Fruit fly (Drosophila melanogaster) whole organism, embryonic: ENCODE data around the gene CG8509.

Source experiments
- ATbp ChIP-seq: fragments of 200-800 bp; sonication (Bioruptor generic); optimal IDR thresholded peaks from 2 replicates; lab custom pipeline; 2017; ENCODE audit warnings: missing biosample characterization, mild to moderate bottlenecking, missing genetic modification characterization, missing genetic modification reagents
- Antp ChIP-seq: fragments of 200-800 bp; sonication (Bioruptor generic); optimal IDR thresholded peaks from 3 replicates; lab custom pipeline; 2016; ENCODE audit warnings: missing biosample characterization, missing genetic modification characterization
- B-H1 ChIP-seq: fragments of 200-800 bp; sonication (Bioruptor generic); IDR thresholded peaks from 3 replicates; pipeline ENCODE4 v1.3.6; 2022; ENCODE audit warnings: missing biosample characterization, missing genetic modification characterization
- BtbVII ChIP-seq: fragments of 200-800 bp; sonication (Bioruptor generic); optimal IDR thresholded peaks from 3 replicates; lab custom pipeline; 2017; ENCODE audit warnings: missing biosample characterization, mild to moderate bottlenecking, missing genetic modification characterization
- CG10462 ChIP-seq: fragments of 200-800 bp; sonication (Bioruptor generic); optimal IDR thresholded peaks from 2 replicates; lab custom pipeline; 2016; ENCODE audit warnings: missing biosample characterization, missing genetic modification characterization
- CG11456 ChIP-seq: fragments of 200-800 bp; sonication (Bioruptor generic); IDR thresholded peaks from 3 replicates; pipeline ENCODE4 v1.3.6; 2022; ENCODE audit warnings: missing biosample characterization, missing genetic modification characterization
- CG12236 ChIP-seq: fragments of 200-800 bp; sonication (Bioruptor generic); optimal IDR thresholded peaks from 2 replicates; lab custom pipeline; 2016; ENCODE audit warnings: missing biosample characterization, missing genetic modification characterization
- CG13123 ChIP-seq: fragments of 200-800 bp; sonication (Bioruptor generic); optimal IDR thresholded peaks from 2 replicates; lab custom pipeline; 2016; ENCODE audit warnings: missing biosample characterization, missing genetic modification characterization
- CG1603 ChIP-seq: fragments of 200-800 bp; sonication (Bioruptor generic); optimal IDR thresholded peaks from 2 replicates; lab custom pipeline; 2019; ENCODE audit warnings: missing biosample characterization, mild to moderate bottlenecking, missing genetic modification characterization, moderate library complexity
- CG18619 ChIP-seq: fragments of 200-800 bp; sonication (Bioruptor generic); optimal IDR thresholded peaks from 3 replicates; lab custom pipeline; 2017; ENCODE audit warnings: missing biosample characterization, mild to moderate bottlenecking, missing genetic modification characterization
- CG2116 ChIP-seq: fragments of 200-800 bp; sonication (Bioruptor generic); optimal IDR thresholded peaks from 3 replicates; lab custom pipeline; 2018; ENCODE audit warnings: missing biosample characterization, mild to moderate bottlenecking, missing genetic modification characterization
- CG2712 ChIP-seq: fragments of 200-800 bp; optimal IDR thresholded peaks from 3 replicates; lab custom pipeline; 2019; ENCODE audit warnings: missing biosample characterization, mild to moderate bottlenecking, missing genetic modification characterization, moderate library complexity
- CG3163 ChIP-seq: fragments of 200-800 bp; sonication (Bioruptor generic); optimal IDR thresholded peaks from 3 replicates; lab custom pipeline; 2016; ENCODE audit warnings: missing biosample characterization, missing genetic modification characterization
- CG32767 ChIP-seq: fragments of 200-800 bp; sonication (Bioruptor generic); IDR thresholded peaks from 2 replicates; pipeline ENCODE4 v1.3.6; 2022; ENCODE audit warnings: missing biosample characterization, missing genetic modification characterization
- CG32772 ChIP-seq: fragments of 200-800 bp; sonication (Bioruptor generic); IDR thresholded peaks from 2 replicates; pipeline ENCODE4 v1.3.6; 2022; ENCODE audit warnings: missing biosample characterization, missing genetic modification characterization
- CG33557 ChIP-seq: fragments of 200-800 bp; sonication (Bioruptor generic); optimal IDR thresholded peaks from 2 replicates; lab custom pipeline; 2019; ENCODE audit warnings: missing biosample characterization, mild to moderate bottlenecking, missing genetic modification characterization, moderate library complexity
- CG4282 ChIP-seq: fragments of 200-800 bp; sonication (Bioruptor generic); optimal IDR thresholded peaks from 2 replicates; lab custom pipeline; 2016; ENCODE audit warnings: missing biosample characterization, missing genetic modification characterization
- CG4707 ChIP-seq: fragments of 200-800 bp; sonication (Bioruptor generic); optimal IDR thresholded peaks from 2 replicates; lab custom pipeline; 2018; ENCODE audit warnings: missing biosample characterization, mild to moderate bottlenecking, missing genetic modification characterization, moderate library complexity
- CG6654 ChIP-seq: fragments of 200-800 bp; sonication (Bioruptor generic); optimal IDR thresholded peaks from 2 replicates; lab custom pipeline; 2017; ENCODE audit warnings: missing biosample characterization, mild to moderate bottlenecking, missing genetic modification characterization
- CG6683 ChIP-seq: fragments of 200-800 bp; sonication (Bioruptor generic); optimal IDR thresholded peaks from 2 replicates; lab custom pipeline; 2017; ENCODE audit warnings: missing biosample characterization, mild to moderate bottlenecking, missing genetic modification characterization, missing genetic modification reagents
- CG6765 ChIP-seq: fragments of 200-800 bp; sonication (Bioruptor generic); optimal IDR thresholded peaks from 3 replicates; lab custom pipeline; 2017; ENCODE audit warnings: missing biosample characterization, mild to moderate bottlenecking, missing genetic modification characterization
- CG6813 ChIP-seq: fragments of 200-800 bp; sonication (Bioruptor generic); optimal IDR thresholded peaks from 2 replicates; lab custom pipeline; 2017; ENCODE audit warnings: missing biosample characterization, missing genetic modification characterization, mild to moderate bottlenecking, moderate library complexity, missing genetic modification reagents
- CG8478 ChIP-seq: fragments of >200 bp; optimal IDR thresholded peaks from 2 replicates; lab custom pipeline; 2018
- CG9932 ChIP-seq: fragments of 200-800 bp; sonication (Bioruptor generic); IDR thresholded peaks from 2 replicates; pipeline ENCODE4 v1.3.6; 2022; ENCODE audit warnings: missing biosample characterization, missing genetic modification characterization
- Dip3 ChIP-seq: fragments of 200-800 bp; sonication (Bioruptor generic); optimal IDR thresholded peaks from 3 replicates; lab custom pipeline; 2016; ENCODE audit warnings: missing biosample characterization, missing genetic modification characterization
- Dll ChIP-seq: fragments of 200-800 bp; sonication (Bioruptor generic); IDR thresholded peaks from 4 replicates; pipeline ENCODE4 v1.3.6; 2022; ENCODE audit warnings: missing biosample characterization, missing genetic modification characterization; ENCODE audit not compliant: partially characterized antibody
- Hr3 ChIP-seq: fragments of 200-800 bp; sonication (Bioruptor generic); optimal IDR thresholded peaks from 3 replicates; lab custom pipeline; 2016; ENCODE audit warnings: missing biosample characterization, missing genetic modification characterization
- Lhr ChIP-seq: fragments of 200-800 bp; sonication (Bioruptor generic); optimal IDR thresholded peaks from 3 replicates; lab custom pipeline; 2017; ENCODE audit warnings: mild to moderate bottlenecking, missing biosample characterization, missing genetic modification reagents, missing genetic modification characterization
- Taf1 ChIP-seq: fragments of 200-800 bp; sonication (Bioruptor generic); IDR thresholded peaks from 2 replicates; pipeline ENCODE4 v1.3.6; 2022; ENCODE audit warnings: missing biosample characterization, missing genetic modification characterization
- bowl ChIP-seq: fragments of 200-800 bp; sonication (Bioruptor generic); IDR thresholded peaks from 2 replicates; pipeline ENCODE4 v1.3.6; 2022; ENCODE audit warnings: missing biosample characterization, missing genetic modification characterization
- br ChIP-seq: fragments of >200 bp; optimal IDR thresholded peaks from 2 replicates; lab custom pipeline; 2017
- btn ChIP-seq: fragments of 200-800 bp; sonication (Bioruptor generic); optimal IDR thresholded peaks from 2 replicates; lab custom pipeline; 2016; ENCODE audit warnings: missing biosample characterization, missing genetic modification characterization
- chn ChIP-seq: fragments of 200-800 bp; sonication (Bioruptor generic); optimal IDR thresholded peaks from 2 replicates; lab custom pipeline; 2016; ENCODE audit warnings: missing biosample characterization, missing genetic modification characterization
- crol ChIP-seq: fragments of 200-800 bp; sonication (Bioruptor generic); IDR thresholded peaks from 2 replicates; pipeline ENCODE4 v1.3.6; 2022; ENCODE audit warnings: missing biosample characterization, missing genetic modification characterization
- disco-r ChIP-seq: fragments of 200-800 bp; sonication (Bioruptor generic); optimal IDR thresholded peaks from 2 replicates; lab custom pipeline; 2016; ENCODE audit warnings: missing biosample characterization, missing genetic modification characterization
- fd64A ChIP-seq: fragments of 200-800 bp; sonication (Bioruptor generic); optimal IDR thresholded peaks from 3 replicates; lab custom pipeline; 2018; ENCODE audit warnings: missing biosample characterization, mild to moderate bottlenecking, missing genetic modification characterization
- fru ChIP-seq: fragments of >200 bp; optimal IDR thresholded peaks from 2 replicates; lab custom pipeline; 2017
- fu2 ChIP-seq: fragments of 200-800 bp; sonication (Bioruptor generic); optimal IDR thresholded peaks from 2 replicates; lab custom pipeline; 2016; ENCODE audit warnings: missing biosample characterization, missing genetic modification characterization
- gce ChIP-seq: fragments of 200-800 bp; sonication (Bioruptor generic); IDR thresholded peaks from 3 replicates; pipeline ENCODE4 v1.3.6; 2022; ENCODE audit warnings: missing biosample characterization, missing genetic modification characterization
- gem ChIP-seq: fragments of 200-800 bp; sonication (Bioruptor generic); optimal IDR thresholded peaks from 2 replicates; lab custom pipeline; 2019; ENCODE audit warnings: missing biosample characterization, mild to moderate bottlenecking, missing genetic modification characterization, moderate library complexity
- kah ChIP-seq: fragments of 200-800 bp; sonication (Bioruptor generic); optimal IDR thresholded peaks from 2 replicates; lab custom pipeline; 2018; ENCODE audit warnings: missing biosample characterization, mild to moderate bottlenecking, missing genetic modification characterization
- mld ChIP-seq: fragments of 200-800 bp; sonication (Bioruptor generic); IDR thresholded peaks from 3 replicates; pipeline ENCODE4 v1.3.6; 2022; ENCODE audit warnings: missing biosample characterization, missing genetic modification characterization; ENCODE audit not compliant: partially characterized antibody
- nerfin-1 ChIP-seq: fragments of 200-800 bp; sonication (Bioruptor generic); optimal IDR thresholded peaks from 3 replicates; lab custom pipeline; 2019; ENCODE audit warnings: missing biosample characterization, mild to moderate bottlenecking, missing genetic modification characterization, moderate library complexity
- nom ChIP-seq: fragments of 200-800 bp; sonication (Bioruptor generic); optimal IDR thresholded peaks from 2 replicates; lab custom pipeline; 2017; ENCODE audit warnings: missing biosample characterization, missing genetic modification characterization, mild to moderate bottlenecking, moderate library complexity, missing genetic modification reagents
- p53 ChIP-seq: fragments of 200-800 bp; sonication (Bioruptor generic); optimal IDR thresholded peaks from 2 replicates; lab custom pipeline; 2016; ENCODE audit warnings: missing biosample characterization, missing genetic modification characterization
- prd ChIP-seq, 3 experiments: fragments of >200 bp in 2 of 3; fragments of 200-800 bp in 1 of 3; sonication (Bioruptor generic) in 1 of 3; optimal IDR thresholded peaks in 2 of 3; IDR thresholded peaks in 1 of 3; 2 replicates in 2 of 3; 3 replicates in 1 of 3; pipeline versions ENCODE4 v1.3.6 to Lab custom; 2017 to 2022; ENCODE audit warnings: missing biosample characterization in 1 of 3, missing genetic modification characterization in 1 of 3
- ro ChIP-seq: fragments of 200-800 bp; sonication (Bioruptor generic); IDR thresholded peaks from 2 replicates; pipeline ENCODE4 v1.3.6; 2022; ENCODE audit warnings: missing biosample characterization, missing genetic modification characterization
- seq ChIP-seq: fragments of 200-800 bp; sonication (Bioruptor generic); IDR thresholded peaks from 2 replicates; pipeline ENCODE4 v1.3.6; 2022; ENCODE audit warnings: missing biosample characterization, missing genetic modification characterization
- slp2 ChIP-seq: fragments of 200-800 bp; sonication (Bioruptor generic); optimal IDR thresholded peaks from 2 replicates; lab custom pipeline; 2016; ENCODE audit warnings: missing biosample characterization, missing genetic modification characterization
- sqz ChIP-seq: fragments of 200-800 bp; sonication (Bioruptor generic); optimal IDR thresholded peaks from 3 replicates; lab custom pipeline; 2018; ENCODE audit warnings: missing biosample characterization, mild to moderate bottlenecking, missing genetic modification characterization
- z ChIP-seq: fragments of 200-800 bp; sonication (Bioruptor generic); IDR thresholded peaks from 3 replicates; pipeline ENCODE4 v1.3.6; 2022; ENCODE audit warnings: missing biosample characterization, missing genetic modification characterization
- zfh1 ChIP-seq: fragments of 200-800 bp; sonication (Bioruptor generic); IDR thresholded peaks from 3 replicates; pipeline ENCODE4 v1.3.6; 2022; ENCODE audit warnings: missing biosample characterization, missing genetic modification characterization

Gene CG8509

DNA sequence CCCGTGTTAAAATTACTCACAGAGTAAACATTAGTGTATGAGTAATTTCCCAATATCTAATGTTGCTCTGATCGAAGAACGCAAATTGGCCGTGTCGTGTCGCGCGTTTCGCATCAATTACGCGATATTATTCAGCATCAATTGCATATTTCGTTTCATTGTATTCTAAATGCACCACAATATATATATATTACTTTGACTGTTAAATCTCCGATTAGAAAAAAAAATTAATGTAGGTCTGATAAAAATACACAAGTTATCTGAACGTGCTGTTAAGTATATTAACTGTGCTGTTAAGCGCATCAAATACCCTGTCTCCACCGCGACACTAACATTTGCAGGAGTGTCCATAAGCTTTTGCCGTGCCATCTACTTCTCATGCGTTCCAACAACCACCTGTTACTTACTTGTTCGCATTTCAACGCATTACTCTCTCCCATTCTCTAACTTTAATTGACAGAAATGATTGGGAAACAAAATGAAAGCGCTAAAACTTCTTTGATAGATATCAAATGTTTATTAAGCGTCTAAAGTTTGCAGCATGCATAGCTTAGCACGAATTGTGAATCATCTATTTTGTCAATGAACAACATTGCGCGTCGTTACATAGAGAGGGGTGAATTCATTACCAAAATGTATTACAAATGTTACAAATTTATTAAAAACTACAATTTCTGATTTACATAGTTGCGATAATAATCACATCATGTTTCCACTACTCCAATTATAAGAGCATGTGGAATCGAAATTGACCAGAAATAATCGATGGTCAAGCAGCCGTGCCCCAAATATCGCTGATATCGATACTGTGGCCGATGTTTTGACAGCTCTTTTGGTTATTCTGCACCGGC, 48.7 kb upstream of the CG8509 start, which contains the start of the genes Graf and mRpL3 (continued):
- no peak for TF ChIP-seq fd64A (GFP tag; lab: Kevin White, UChicago)
- no peak for TF ChIP-seq ro (GFP tag; lab: Robert Waterston, UW)
- TF ChIP-seq CG3163 (GFP tag; lab: Kevin White, UChicago): no peak
- TF ChIP-seq nom (GFP tag; lab: Kevin White, UChicago): no peak
- TF ChIP-seq CG6654: no peak
- no peak for TF ChIP-seq CG32772 (GFP tag; lab: Robert Waterston, UW)
- no peak for TF ChIP-seq fu2 (GFP tag; lab: Kevin White, UChicago)
- TF ChIP-seq mld (GFP tag; lab: Robert Waterston, UW): peak; percentile 92
- no peak for TF ChIP-seq CG10462 (GFP tag; lab: Kevin White, UChicago)
- no peak for TF ChIP-seq p53
- TF ChIP-seq slp2 (GFP tag; lab: Kevin White, UChicago): no peak
- no peak for TF ChIP-seq gce (GFP tag; lab: Robert Waterston, UW)
- TF ChIP-seq B-H1 (GFP tag; lab: Robert Waterston, UW): no peak
- TF ChIP-seq CG4707 (GFP tag; lab: Kevin White, UChicago): no peak
- TF ChIP-seq CG4282 (GFP tag; lab: Kevin White, UChicago): no peak
- no peak for TF ChIP-seq CG18619
- TF ChIP-seq zfh1 (GFP tag; lab: Robert Waterston, UW): no peak
- no peak for TF ChIP-seq Dip3 (GFP tag; lab: Kevin White, UChicago)
- no peak for TF ChIP-seq CG13123 (GFP tag; lab: Kevin White, UChicago)
- no peak for TF ChIP-seq CG32767 (GFP tag; lab: Robert Waterston, UW)
- TF ChIP-seq Lhr: no peak
- TF ChIP-seq fru (lab: Kevin White, UChicago): no peak
- no peak for TF ChIP-seq crol (GFP tag; lab: Robert Waterston, UW)
- no peak for TF ChIP-seq gem (tag; lab: Kevin White, UChicago)
- peak; percentile 4 for TF ChIP-seq Hr3 (GFP tag; lab: Kevin White, UChicago)
- TF ChIP-seq CG9932 (GFP tag; lab: Robert Waterston, UW): no peak; the same call in 1 of the 2 replicates
- no peak for TF ChIP-seq ATbp
- no peak for TF ChIP-seq bowl
- no peak for TF ChIP-seq btn (GFP tag; lab: Kevin White, UChicago)
- TF ChIP-seq CG6683: no peak
- TF ChIP-seq CG2116 (GFP tag; lab: Kevin White, UChicago): peak; percentile 47
- TF ChIP-seq disco-r: no peak
- TF ChIP-seq seq (GFP tag; lab: Robert Waterston, UW): no peak
- no peak for TF ChIP-seq CG6813 (GFP tag; lab: Kevin White, UChicago)

DNA sequence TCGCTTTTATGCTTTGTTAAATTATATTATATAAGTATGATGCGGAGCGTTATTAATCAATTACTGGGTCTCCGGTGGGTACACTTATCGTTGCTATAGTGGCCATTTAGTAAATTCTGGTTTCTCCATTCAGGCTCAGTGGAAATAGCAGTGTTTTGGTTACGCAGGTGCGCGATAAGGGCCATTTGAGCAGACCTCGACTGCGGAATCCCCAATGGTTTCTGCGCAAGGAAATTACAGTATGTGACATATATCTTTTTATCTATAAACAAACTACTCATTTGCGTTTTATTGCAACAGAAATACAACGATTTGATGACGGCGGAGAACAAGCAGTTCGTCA, 48.1 kb upstream of the CG8509 start:
- TF ChIP-seq chn (GFP tag; lab: Kevin White, UChicago): no peak
- TF ChIP-seq CG2712 (tag; lab: Kevin White, UChicago): no peak
- no peak for TF ChIP-seq CG12236 (GFP tag; lab: Kevin White, UChicago)
- TF ChIP-seq BtbVII: no peak
- no peak for TF ChIP-seq CG6765 (GFP tag; lab: Kevin White, UChicago)
- TF ChIP-seq sqz (GFP tag; lab: Kevin White, UChicago): no peak
- no peak for TF ChIP-seq nerfin-1 (tag; lab: Kevin White, UChicago)
- no peak for TF ChIP-seq CG11456 (GFP tag; lab: Robert Waterston, UW)
- TF ChIP-seq br (lab: Kevin White, UChicago): no peak
- no peak for TF ChIP-seq Antp (GFP tag; lab: Kevin White, UChicago)
- no peak for TF ChIP-seq kah
- no peak for TF ChIP-seq CG8478 (lab: Kevin White, UChicago)
- peak; percentile 55; the same call in 3 of the 4 replicates for TF ChIP-seq Dll
- no peak for TF ChIP-seq CG1603 (tag; lab: Kevin White, UChicago)
- TF ChIP-seq z: no peak
- no peak for TF ChIP-seq CG33557 (GFP tag; lab: Kevin White, UChicago)
- TF ChIP-seq prd (optimal IDR thresholded peaks at IDR 0.05; lab: Kevin White, UChicago): no peak
- TF ChIP-seq prd (GFP tag; IDR thresholded peaks at IDR 0.05; lab: Robert Waterston, UW): no peak
- TF ChIP-seq Taf1: no peak
